Worm (Caenorhabditis elegans) whole organism, mixed stage, embryonic: ENCODE measurements around the gene T09A12.1.
A peak's percentile ranks its signal among the peaks of the same experiment; 100 is the strongest.

Source experiments
- ceh-43 ChIP-seq: fragments of 200-800 bp; sonication (Bioruptor generic); optimal IDR thresholded peaks from 2 replicates; lab custom pipeline; 2018; ENCODE audit warnings: mild to moderate bottlenecking, missing genetic modification characterization, moderate library complexity, missing compliant biosample characterization
- ceh-83 ChIP-seq: fragments of 200-800 bp; sonication (Bioruptor generic); optimal IDR thresholded peaks from 2 replicates; lab custom pipeline; 2018; ENCODE audit warnings: mild to moderate bottlenecking, missing genetic modification characterization, missing compliant biosample characterization
- ces-1 ChIP-seq: fragments of 150-350 bp; optimal IDR thresholded peaks from 2 replicates; lab custom pipeline; 2014; ENCODE audit warnings: missing biosample characterization, missing genetic modification reagents, missing genetic modification characterization
- elt-3 ChIP-seq: fragments of 150-350 bp; optimal IDR thresholded peaks from 2 replicates; lab custom pipeline; 2014; ENCODE audit warnings: missing biosample characterization, missing genetic modification characterization
- lin-13 ChIP-seq: fragments of 150-350 bp; optimal IDR thresholded peaks from 2 replicates; lab custom pipeline; 2014; ENCODE audit warnings: missing biosample characterization, missing genetic modification characterization
- lin-32 ChIP-seq: fragments of 200-800 bp; sonication (Bioruptor generic); optimal IDR thresholded peaks from 2 replicates; lab custom pipeline; 2018; ENCODE audit warnings: mild to moderate bottlenecking, missing genetic modification characterization, missing compliant biosample characterization
- lsy-2 ChIP-seq: fragments of 150-350 bp; optimal IDR thresholded peaks from 2 replicates; lab custom pipeline; 2014; ENCODE audit warnings: missing biosample characterization, missing genetic modification characterization
- mep-1 ChIP-seq: fragments of 150-350 bp; optimal IDR thresholded peaks from 2 replicates; lab custom pipeline; 2017; ENCODE audit warnings: missing biosample characterization, missing genetic modification reagents, missing genetic modification characterization, inconsistent platforms
- nhr-237 ChIP-seq: fragments of 150-350 bp; optimal IDR thresholded peaks from 2 replicates; lab custom pipeline; 2014; ENCODE audit warnings: missing biosample characterization, missing genetic modification characterization
- nhr-76 ChIP-seq: sonication (generic microtip); optimal IDR thresholded peaks from 2 replicates; lab custom pipeline; 2017; ENCODE audit warnings: missing biosample characterization, missing genetic modification characterization
- pha-4 ChIP-seq: fragments of 150-350 bp; optimal IDR thresholded peaks from 2 replicates; lab custom pipeline; 2018; ENCODE audit warnings: missing biosample characterization, missing genetic modification reagents, missing genetic modification characterization
- unc-62 ChIP-seq: fragments of 150-350 bp; optimal IDR thresholded peaks from 2 replicates; lab custom pipeline; 2014; ENCODE audit warnings: missing biosample characterization, missing genetic modification reagents, missing genetic modification characterization

DNA sequence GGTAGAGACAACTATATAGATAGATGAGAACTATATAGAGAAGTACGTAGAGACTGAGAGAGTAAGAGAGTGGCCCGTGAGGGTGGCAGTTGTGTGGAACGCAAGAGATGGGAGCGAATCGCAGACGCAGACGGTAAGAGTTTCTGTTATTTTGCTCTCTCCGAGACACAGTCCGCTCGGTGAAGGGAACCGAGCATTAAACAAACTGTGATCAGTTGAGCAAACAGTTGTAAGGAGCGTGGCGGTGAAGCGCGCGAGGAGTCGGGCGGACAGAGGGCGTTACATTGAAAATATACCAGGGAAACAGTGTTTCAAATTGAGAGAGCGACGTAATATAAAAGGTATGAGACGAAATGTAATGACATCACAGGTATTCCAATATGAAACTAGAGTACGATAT is 14.7 kb upstream of the T09A12.1 start:
- TF ChIP-seq mep-1 (tag; lab: Kevin White, UChicago) (no peak), unc-62 (GFP tag; lab: Kevin White, UChicago) (peak; percentile 14), elt-3 (tag; lab: Kevin White, UChicago) (no peak), nhr-76 (tag; lab: Kevin White, UChicago) (no peak), lsy-2 (tag; lab: Kevin White, UChicago) (no peak), nhr-237 (no peak), lin-13 (no peak), lin-32 (GFP tag; lab: Kevin White, UChicago) (no peak), ceh-83 (no peak), ces-1 (GFP tag; lab: Kevin White, UChicago) (no peak), pha-4 (tag; lab: Kevin White, UChicago) (peak; percentile 41), ceh-43 (GFP tag; lab: Kevin White, UChicago) (no peak)
